Worm (Caenorhabditis elegans): Measurements from ENCODE around the gene R11.3.
A peak's percentile ranks its signal among the peaks of the same experiment; 100 is the strongest.

The R11.3 gene

ce11 chrX:16150153-16150552, 48.9 kb downstream of the R11.3 start:
- TF ChIP-seq hlh-30 (tag; optimal IDR thresholded peaks at IDR 0.05; ENCODE audit: insufficient read depth) (peak; percentile 45), sox-2 (GFP tag; IDR thresholded peaks at IDR 0.05) (peak; percentile 29; the same call in 1 of the 2 replicates), T23F11.4 (GFP tag; optimal IDR thresholded peaks at IDR 0.05) (peak; percentile 44), ceh-2 (tag; optimal IDR thresholded peaks at IDR 0.05) (no peak), unc-55 (GFP tag; optimal IDR thresholded peaks at IDR 0.05) (peak; percentile 26), zip-5 (tag; optimal IDR thresholded peaks at IDR 0.05) (no peak), elt-2 (tag; optimal IDR thresholded peaks at IDR 0.05) (peak; percentile 30), pat-9 (tag; optimal IDR thresholded peaks at IDR 0.05) (peak; percentile 23), sox-4 (tag; optimal IDR thresholded peaks at IDR 0.05) (peak; percentile 6), lin-11 (tag; optimal IDR thresholded peaks at IDR 0.05) (no peak), ceh-34 (tag; optimal IDR thresholded peaks at IDR 0.05) (no peak), pqm-1 (tag; optimal IDR thresholded peaks at IDR 0.05) (no peak), F13H6.1 (tag; optimal IDR thresholded peaks at IDR 0.05) (no peak), npax-4 (tag; optimal IDR thresholded peaks at IDR 0.05) (no peak)

DNA sequence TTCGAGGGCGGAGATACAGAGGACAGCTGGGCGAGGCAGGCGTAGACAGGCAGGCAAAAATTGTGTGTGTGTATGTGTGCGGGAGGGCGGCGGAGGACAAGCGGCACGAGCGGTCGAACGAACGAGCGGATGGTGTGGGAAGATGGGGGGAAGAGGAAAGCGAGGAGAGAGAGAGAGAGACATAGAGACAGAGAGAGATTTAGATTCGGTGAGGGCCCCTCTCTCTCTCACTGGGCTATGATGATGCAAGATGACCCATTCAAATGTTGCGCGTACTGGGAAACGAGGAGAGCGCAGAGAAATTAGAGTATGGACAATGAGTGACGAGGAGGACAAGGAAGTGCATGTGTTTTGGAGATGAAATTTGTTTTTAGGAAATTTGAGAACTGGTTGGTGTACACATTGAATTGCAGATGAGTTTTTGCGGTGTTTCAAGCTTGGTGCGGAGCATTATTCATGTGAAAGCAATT, 51.3 kb downstream of the R11.3 start:
- TF ChIP-seq ahr-1 (tag; optimal IDR thresholded peaks at IDR 0.05), result no peak
- no peak for TF ChIP-seq pqm-1 (tag; optimal IDR thresholded peaks at IDR 0.05)
- no peak for TF ChIP-seq mec-3 (tag; optimal IDR thresholded peaks at IDR 0.05; ENCODE audit: borderline replicate concordance)
- no peak for TF ChIP-seq unc-3 (GFP tag; conservative IDR thresholded peaks at IDR 0.05)
- TF ChIP-seq unc-3 (tag; optimal IDR thresholded peaks at IDR 0.05), result peak; percentile 27
- peak; percentile 58 for TF ChIP-seq sox-2 (GFP tag; IDR thresholded peaks at IDR 0.05)
- no peak for TF ChIP-seq lin-11 (tag; optimal IDR thresholded peaks at IDR 0.05)
- TF ChIP-seq sox-4 (tag; optimal IDR thresholded peaks at IDR 0.05), result peak; percentile 65
- peak; percentile 36 for TF ChIP-seq nhr-232 (tag; optimal IDR thresholded peaks at IDR 0.05)
- peak; percentile 17 for TF ChIP-seq C38D4.7 (GFP tag; optimal IDR thresholded peaks at IDR 0.05)
- peak; percentile 95 for TF ChIP-seq ref-2 (tag; optimal IDR thresholded peaks at IDR 0.05)
- TF ChIP-seq pax-1 (tag; optimal IDR thresholded peaks at IDR 0.05), result no peak
- TF ChIP-seq rnt-1 (tag; optimal IDR thresholded peaks at IDR 0.05), result peak; percentile 86
- TF ChIP-seq nfya-1 (tag; optimal IDR thresholded peaks at IDR 0.05), result peak; percentile 85
- TF ChIP-seq ama-1 (optimal IDR thresholded peaks at IDR 0.05), result no peak
- TF ChIP-seq ceh-48 (tag; optimal IDR thresholded peaks at IDR 0.05), result peak; percentile 30
- peak; percentile 57 for TF ChIP-seq pat-9 (tag; optimal IDR thresholded peaks at IDR 0.05)
- TF ChIP-seq ztf-16 (tag; optimal IDR thresholded peaks at IDR 0.05), result peak; percentile 29
- peak; percentile 59 for TF ChIP-seq C08G9.2 (tag; optimal IDR thresholded peaks at IDR 0.05)
- peak; percentile 71 for TF ChIP-seq pha-2 (tag; optimal IDR thresholded peaks at IDR 0.05)
- TF ChIP-seq ceh-34 (tag; optimal IDR thresholded peaks at IDR 0.05), result peak; percentile 98
- TF ChIP-seq hlh-30 (tag; optimal IDR thresholded peaks at IDR 0.05; ENCODE audit: insufficient read depth), result peak; percentile 86
- peak; percentile 83 for TF ChIP-seq ceh-19 (GFP tag; optimal IDR thresholded peaks at IDR 0.05)
- peak; percentile 80 for TF ChIP-seq ceh-14 (tag; optimal IDR thresholded peaks at IDR 0.05)
- 0 out of 2 replicates have a peak, but pooled peaks have one; percentile 11 for TF ChIP-seq ceh-45 (GFP tag; IDR thresholded peaks at IDR 0.05)
- TF ChIP-seq pag-3 (tag; optimal IDR thresholded peaks at IDR 0.05; ENCODE audit: borderline replicate concordance), result peak; percentile 71
- no peak for TF ChIP-seq odd-2 (tag; optimal IDR thresholded peaks at IDR 0.05)
- TF ChIP-seq hlh-15 (tag; optimal IDR thresholded peaks at IDR 0.05), result no peak
- peak; percentile 61 for TF ChIP-seq eyg-1 (tag; optimal IDR thresholded peaks at IDR 0.05)
- TF ChIP-seq madf-2 (tag; optimal IDR thresholded peaks at IDR 0.05), result peak; percentile 10
- TF ChIP-seq Y22D7AL.16 (tag; optimal IDR thresholded peaks at IDR 0.05), result no peak
- TF ChIP-seq ceh-24 (tag; optimal IDR thresholded peaks at IDR 0.05), result no peak
- no peak for TF ChIP-seq lim-6 (tag; optimal IDR thresholded peaks at IDR 0.05)
- TF ChIP-seq dmd-4 (tag; optimal IDR thresholded peaks at IDR 0.05; ENCODE audit: borderline replicate concordance), result peak; percentile 63
- TF ChIP-seq nhr-11 (tag; optimal IDR thresholded peaks at IDR 0.05), result no peak
- TF ChIP-seq sdc-2 (tag; optimal IDR thresholded peaks at IDR 0.05), result peak; percentile 90
- no peak for TF ChIP-seq zip-5 (tag; optimal IDR thresholded peaks at IDR 0.05)
- TF ChIP-seq hlh-6 (tag; optimal IDR thresholded peaks at IDR 0.05), result peak; percentile 65
- peak; percentile 89 for TF ChIP-seq ceh-18 (tag; optimal IDR thresholded peaks at IDR 0.05)
- peak; percentile 60 for TF ChIP-seq ets-4 (tag; optimal IDR thresholded peaks at IDR 0.05)
- peak; percentile 38 for TF ChIP-seq tbx-7 (tag; optimal IDR thresholded peaks at IDR 0.05)
- no peak for TF ChIP-seq unc-86 (tag; optimal IDR thresholded peaks at IDR 0.05)
- TF ChIP-seq dve-1 (tag; optimal IDR thresholded peaks at IDR 0.05), result peak; percentile 88
- TF ChIP-seq fkh-6 (tag; optimal IDR thresholded peaks at IDR 0.05), result peak; percentile 60
